Worm (Caenorhabditis elegans) whole organism, L3 larva: ENCODE results near the gene nsy-7.

ENCODE experiments used
- ZK546.5 ChIP-seq: sonication (generic microtip); optimal IDR thresholded peaks from 2 replicates; lab custom pipeline; 2017; ENCODE audit warnings: missing biosample characterization, missing genetic modification characterization
- ceh-82 ChIP-seq: fragments of 150-350 bp; optimal IDR thresholded peaks from 2 replicates; lab custom pipeline; 2014; ENCODE audit warnings: missing biosample characterization, missing genetic modification characterization
- elt-3 ChIP-seq, 3 experiments: fragments of 150-350 bp in 1 of 3; sonication (generic microtip) in 2 of 3; optimal IDR thresholded peaks; 2 replicates in 2 of 3; 4 replicates in 1 of 3; lab custom pipeline; 2014 to 2017; ENCODE audit warnings: missing biosample characterization in 3 of 3, missing genetic modification characterization in 3 of 3
- jun-1 ChIP-seq: fragments of 150-350 bp; optimal IDR thresholded peaks from 2 replicates; lab custom pipeline; 2014; ENCODE audit warnings: missing biosample characterization, missing genetic modification reagents, missing genetic modification characterization
- mml-1 ChIP-seq: fragments of 150-350 bp; sonication (generic microtip); optimal IDR thresholded peaks from 3 replicates; lab custom pipeline; 2014; ENCODE audit warnings: missing biosample characterization, missing genetic modification characterization
- nhr-11 ChIP-seq: fragments of 150-350 bp; optimal IDR thresholded peaks from 2 replicates; lab custom pipeline; 2014; ENCODE audit warnings: missing biosample characterization, missing genetic modification characterization
- snpc-4 ChIP-seq: fragments of 150-350 bp; optimal IDR thresholded peaks from 2 replicates; lab custom pipeline; 2014; ENCODE audit warnings: missing biosample characterization, missing genetic modification characterization
- ztf-11 ChIP-seq: fragments of 150-350 bp; optimal IDR thresholded peaks from 2 replicates; lab custom pipeline; 2014; ENCODE audit warnings: missing biosample characterization, missing genetic modification characterization

DNA sequence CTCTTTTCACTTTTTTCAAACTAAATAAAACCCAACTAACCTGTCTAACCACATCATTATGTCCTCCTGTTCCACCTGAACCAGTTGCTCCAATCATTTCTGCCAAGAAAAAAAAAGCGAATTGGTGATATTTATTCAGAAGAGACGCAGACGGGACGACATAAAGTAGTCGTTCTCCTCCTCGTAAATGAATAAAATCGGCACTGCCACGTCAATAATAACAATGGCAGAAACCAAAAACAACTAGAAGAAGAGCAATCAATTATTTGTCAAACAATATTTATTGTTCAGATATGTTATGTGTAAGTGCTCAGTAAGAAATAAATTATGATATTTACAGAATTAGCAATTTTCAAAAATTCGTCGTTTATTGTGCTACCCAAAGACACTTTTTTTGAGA lies 21.1 kb upstream of the nsy-7 start, which contains the start of gene rabs-5:
- TF ChIP-seq elt-3 (tag; optimal IDR thresholded peaks at IDR 0.05; lab: Kevin White, UChicago), result no peak
- TF ChIP-seq mml-1 (tag; lab: Kevin White, UChicago), result no peak
- no peak for TF ChIP-seq ztf-11 (tag; lab: Kevin White, UChicago)
- TF ChIP-seq ZK546.5 (tag; lab: Kevin White, UChicago), result no peak
- TF ChIP-seq jun-1 (tag; lab: Kevin White, UChicago), result no peak
- no peak for TF ChIP-seq snpc-4 (tag; lab: Kevin White, UChicago)
- TF ChIP-seq ceh-82, result no peak
- TF ChIP-seq nhr-11 (tag; lab: Kevin White, UChicago), result no peak
